Worm (Caenorhabditis elegans) whole organism, midembryonic: ENCODE data around the gene Y57A10A.13.
A peak's percentile ranks its signal among the peaks of the same experiment; 100 is the strongest.

Source experiments
- T22C8.4 ChIP-seq: fragments of 200-800 bp; sonication (Bioruptor generic); IDR thresholded peaks from 2 replicates; pipeline ENCODE4 v1.3.6; 2022; ENCODE audit warnings: missing genetic modification characterization, missing compliant biosample characterization
- cog-1 ChIP-seq: sonication (generic microtip); optimal IDR thresholded peaks from 2 replicates; lab custom pipeline; 2016; ENCODE audit warnings: missing genetic modification characterization, missing compliant biosample characterization
- flt-1 ChIP-seq: fragments of 200-800 bp; sonication (Bioruptor generic); IDR thresholded peaks from 2 replicates; pipeline ENCODE4 v1.3.6; 2022; ENCODE audit warnings: missing genetic modification characterization, missing compliant biosample characterization
- klf-2 ChIP-seq: fragments of 200-800 bp; sonication (Bioruptor generic); conservative IDR thresholded peaks from 2 replicates; pipeline ENCODE4 v1.3.6; 2022; ENCODE audit warnings: missing genetic modification reagents, missing genetic modification characterization, missing compliant biosample characterization
- ref-1 ChIP-seq: fragments of 200-800 bp; sonication (Bioruptor generic); conservative IDR thresholded peaks from 2 replicates; pipeline ENCODE4 v1.3.6; 2022; ENCODE audit warnings: missing genetic modification reagents, missing genetic modification characterization, missing compliant biosample characterization
- tab-1 ChIP-seq: fragments of 200-800 bp; sonication (Bioruptor generic); IDR thresholded peaks from 2 replicates; pipeline ENCODE4 v1.3.6; 2022; ENCODE audit warnings: missing genetic modification characterization, missing compliant biosample characterization
- ztf-23 ChIP-seq: fragments of 200-800 bp; sonication (Bioruptor generic); IDR thresholded peaks from 2 replicates; pipeline ENCODE4 v1.3.6; 2022; ENCODE audit warnings: missing genetic modification reagents, missing genetic modification characterization, missing compliant biosample characterization

DNA sequence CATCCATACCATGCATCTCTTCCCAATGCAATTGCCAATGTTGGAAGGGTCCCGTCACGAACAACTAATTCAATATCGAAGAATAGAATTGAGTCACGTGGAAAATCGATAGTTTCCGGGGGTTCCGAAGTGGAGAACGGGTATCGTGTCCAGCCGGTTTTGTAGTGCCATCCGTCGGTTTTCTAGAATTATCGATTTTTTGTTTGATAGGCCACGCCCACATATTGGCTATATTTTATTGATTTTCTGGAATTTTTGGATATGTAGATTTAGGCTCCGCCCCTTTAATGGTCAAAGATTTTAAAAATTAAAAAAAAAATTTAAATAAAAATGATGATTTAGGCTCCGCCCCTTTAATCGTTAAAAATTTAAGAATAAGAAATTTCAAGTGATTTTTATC is 14.5 kb upstream of the Y57A10A.13 start:
- TF ChIP-seq T22C8.4 (peak; percentile 76), ref-1 (GFP tag; lab: Robert Waterston, UW) (no peak), ztf-23 (GFP tag; lab: Robert Waterston, UW) (no peak), flt-1 (GFP tag; lab: Robert Waterston, UW) (no peak), tab-1 (GFP tag; lab: Robert Waterston, UW) (no peak), klf-2 (GFP tag; lab: Robert Waterston, UW) (no peak), cog-1 (no peak)
